Worm (Caenorhabditis elegans): ENCODE results near the gene B0244.17.

ce11 chrIII:5693736-5694135 lies 39.3 kb upstream of the B0244.17 start, which contains the start of gene B0336.13:
- TF ChIP-seq W03F9.2 (tag; optimal IDR thresholded peaks at IDR 0.05) (no peak), him-1 (tag; optimal IDR thresholded peaks at IDR 0.05) (no peak)
